Worm (Caenorhabditis elegans) whole organism, midembryonic: Measurements from ENCODE around the gene agl-1.

Experiments
- cog-1 ChIP-seq: sonication (generic microtip); optimal IDR thresholded peaks from 2 replicates; lab custom pipeline; 2016; ENCODE audit warnings: missing genetic modification characterization, missing compliant biosample characterization
- klf-2 ChIP-seq: fragments of 200-800 bp; sonication (Bioruptor generic); conservative IDR thresholded peaks from 2 replicates; pipeline ENCODE4 v1.3.6; 2022; ENCODE audit warnings: missing genetic modification reagents, missing genetic modification characterization, missing compliant biosample characterization
- med-1 ChIP-seq: sonication (generic microtip); optimal IDR thresholded peaks from 2 replicates; lab custom pipeline; 2017; ENCODE audit warnings: missing genetic modification characterization, mild to moderate bottlenecking, missing compliant biosample characterization, antibody characterized with exemption, missing genetic modification reagents; ENCODE audit not compliant: insufficient read depth
- ztf-29 ChIP-seq: fragments of 200-800 bp; sonication (Bioruptor generic); IDR thresholded peaks from 2 replicates; pipeline ENCODE4 v1.3.6; 2022; ENCODE audit warnings: missing genetic modification reagents, missing genetic modification characterization, missing compliant biosample characterization

DNA sequence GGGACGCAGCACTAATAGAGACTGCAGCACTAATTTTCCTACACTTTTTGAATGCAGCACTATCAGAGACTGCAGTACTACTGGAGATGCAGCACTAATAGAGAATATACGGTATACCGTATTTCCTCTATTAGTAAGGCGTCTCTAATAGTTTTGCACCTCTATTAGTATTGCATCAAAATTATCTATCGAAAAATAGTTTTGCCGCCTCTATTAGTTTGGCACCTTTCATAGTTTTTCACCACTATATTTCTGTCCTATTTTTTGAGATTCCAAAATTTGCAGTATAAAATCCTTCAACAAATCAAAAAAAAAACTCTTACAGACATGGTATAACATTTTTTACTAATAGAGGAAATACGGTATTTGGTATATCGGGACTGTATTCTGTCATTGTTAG, 35.9 kb upstream of the agl-1 start:
- TF ChIP-seq cog-1 (tag; lab: Kevin White, UChicago) (no peak), med-1 (GFP tag; lab: Kevin White, UChicago) (no peak), ztf-29 (GFP tag; lab: Robert Waterston, UW) (no peak), klf-2 (GFP tag; lab: Robert Waterston, UW) (no peak)
